Fruit fly (Drosophila melanogaster): ENCODE measurements around the gene CG1677.

CG1677 gene

DNA sequence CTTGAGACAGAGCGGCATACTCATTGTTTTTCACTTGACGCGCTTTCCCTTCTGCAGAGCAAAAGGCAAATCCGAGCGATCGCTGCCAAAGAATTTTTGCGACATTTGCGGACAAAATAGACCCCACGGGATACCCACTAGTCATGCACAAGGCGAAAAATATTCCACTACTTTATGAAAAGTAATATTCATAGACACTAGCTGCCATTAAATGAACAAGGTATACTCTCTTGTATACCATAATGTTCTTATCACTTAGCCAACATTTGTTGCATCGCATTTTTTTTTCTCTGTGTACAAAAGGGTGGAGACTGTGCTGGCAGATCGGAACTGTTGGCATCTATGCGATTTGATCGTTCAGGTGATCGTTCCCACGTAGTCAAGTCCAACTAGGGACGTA lies 93.2 kb downstream of the CG1677 start:
- TF ChIP-seq psq (optimal IDR thresholded peaks at IDR 0.05), result no peak
- no peak for TF ChIP-seq Sin3A (optimal IDR thresholded peaks at IDR 0.05)
- TF ChIP-seq h (optimal IDR thresholded peaks at IDR 0.05), result no peak
- TF ChIP-seq insv (optimal IDR thresholded peaks at IDR 0.05), result no peak
- TF ChIP-seq ttk (optimal IDR thresholded peaks at IDR 0.05), result no peak
- TF ChIP-seq Myc (optimal IDR thresholded peaks at IDR 0.05), result no peak

DNA sequence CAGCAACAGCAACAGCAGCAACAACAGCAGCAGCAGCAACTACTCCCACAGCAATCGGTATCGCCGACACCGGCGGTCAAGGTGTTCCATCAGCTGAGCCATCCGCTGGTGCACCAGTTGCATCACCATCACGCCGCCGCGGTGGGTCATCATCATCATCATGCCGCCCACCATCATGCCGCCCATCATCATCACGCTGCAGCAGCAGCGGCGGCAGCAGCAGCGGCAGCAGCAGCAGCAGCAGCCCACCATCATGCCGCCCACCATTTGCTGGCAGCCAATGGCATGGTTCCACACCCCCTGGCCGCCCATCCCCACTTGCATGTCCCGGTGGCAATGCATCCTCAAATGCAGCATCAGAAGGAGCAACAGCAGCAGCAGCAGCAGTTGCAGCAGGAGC lies 96.8 kb downstream of the CG1677 start:
- TF ChIP-seq h (optimal IDR thresholded peaks at IDR 0.05), result no peak
- TF ChIP-seq insv (optimal IDR thresholded peaks at IDR 0.05), result no peak
- TF ChIP-seq ttk (optimal IDR thresholded peaks at IDR 0.05), result no peak
- TF ChIP-seq Myc (optimal IDR thresholded peaks at IDR 0.05), result no peak
- TF ChIP-seq Sin3A (optimal IDR thresholded peaks at IDR 0.05), result no peak
- TF ChIP-seq psq (optimal IDR thresholded peaks at IDR 0.05), result no peak

DNA sequence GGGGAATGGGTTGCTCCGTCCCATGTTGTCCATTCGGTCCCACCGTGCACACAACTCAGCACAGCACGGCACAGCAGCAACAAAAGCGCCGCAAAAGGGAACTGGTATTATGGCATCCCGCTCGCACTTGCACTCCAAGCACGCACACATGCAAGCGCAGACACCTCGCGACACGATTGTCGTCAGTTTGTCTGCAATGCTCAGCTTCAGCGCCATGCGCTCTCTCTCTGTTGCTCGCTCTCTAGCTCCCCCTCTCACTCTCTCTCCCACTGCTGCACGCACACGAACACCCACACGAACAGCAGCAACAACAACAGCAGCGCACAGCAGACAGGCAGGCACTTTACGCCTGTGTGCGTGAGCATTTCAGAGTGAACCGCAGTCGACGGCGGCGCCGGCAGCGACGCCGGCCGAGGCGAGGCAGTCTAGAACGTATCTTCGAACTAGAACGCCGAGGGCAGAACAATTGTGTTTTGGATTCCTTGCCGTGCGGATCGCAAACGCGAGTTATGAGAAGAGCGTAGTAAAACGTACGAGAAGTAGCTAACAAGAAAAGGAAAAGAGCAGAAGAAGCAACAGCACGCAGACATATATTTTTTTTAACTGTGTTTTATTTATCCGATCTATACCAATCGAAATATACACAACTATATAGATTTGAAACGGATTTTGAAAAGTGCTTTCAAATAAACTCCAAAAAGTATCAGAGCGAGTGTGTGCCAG lies 98.0 kb downstream of the CG1677 start, which contains the start of gene brk:
brk (plus strand) TSS at position 462 of the 723 bp plus-strand sequence.
- TF ChIP-seq psq (optimal IDR thresholded peaks at IDR 0.05), result no peak
- TF ChIP-seq insv (optimal IDR thresholded peaks at IDR 0.05), result no peak
- no peak for TF ChIP-seq ttk (optimal IDR thresholded peaks at IDR 0.05)
- no peak for TF ChIP-seq h (optimal IDR thresholded peaks at IDR 0.05)
- TF ChIP-seq Sin3A (optimal IDR thresholded peaks at IDR 0.05), result no peak
- TF ChIP-seq Myc (optimal IDR thresholded peaks at IDR 0.05), result no peak

DNA sequence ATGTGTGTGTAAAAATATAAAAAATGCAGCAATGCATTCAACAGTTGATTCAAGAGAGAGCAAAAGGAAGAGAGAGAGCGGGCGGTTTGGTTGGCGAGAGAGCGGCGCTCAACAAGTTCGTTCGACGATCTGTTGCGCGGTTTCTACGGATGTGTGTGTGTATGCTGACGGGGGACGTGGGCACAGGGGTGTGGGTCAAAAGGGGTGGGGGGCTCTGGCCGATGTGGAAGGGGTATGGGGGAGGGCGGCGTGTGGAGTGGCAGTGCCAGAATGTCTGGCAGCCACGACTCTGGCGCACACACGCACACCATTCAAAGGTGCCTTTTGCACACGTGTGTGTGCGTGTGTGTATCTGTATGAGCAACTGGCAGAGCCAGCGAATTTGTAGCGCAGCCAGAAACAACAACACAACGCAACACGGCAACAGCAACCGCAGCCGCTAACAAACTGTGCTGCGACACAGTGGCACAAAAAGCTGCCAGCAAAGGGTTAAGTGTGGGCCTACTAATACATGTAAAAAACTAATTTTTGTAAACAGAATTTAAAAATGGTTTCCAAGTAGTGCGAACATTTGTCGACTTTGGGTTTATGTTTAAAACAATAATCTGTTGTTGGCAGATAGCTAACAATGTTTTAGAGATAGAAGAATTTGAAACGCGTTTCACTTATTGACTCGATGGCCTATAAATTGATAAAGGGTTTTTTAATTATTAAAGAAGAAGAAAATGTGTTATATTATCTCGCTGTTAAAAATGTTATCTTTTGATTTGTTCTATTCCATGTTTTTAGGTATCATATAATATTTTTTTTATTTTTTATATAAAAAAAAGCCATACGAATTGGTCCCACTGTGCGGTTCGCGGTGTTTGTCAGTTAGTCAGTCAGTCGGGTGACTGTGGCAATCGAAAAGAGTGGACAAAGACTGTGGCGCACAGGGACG lies 98.8 kb downstream of the CG1677 start:
- no peak for TF ChIP-seq Sin3A (optimal IDR thresholded peaks at IDR 0.05)
- no peak for TF ChIP-seq h (optimal IDR thresholded peaks at IDR 0.05)

DNA sequence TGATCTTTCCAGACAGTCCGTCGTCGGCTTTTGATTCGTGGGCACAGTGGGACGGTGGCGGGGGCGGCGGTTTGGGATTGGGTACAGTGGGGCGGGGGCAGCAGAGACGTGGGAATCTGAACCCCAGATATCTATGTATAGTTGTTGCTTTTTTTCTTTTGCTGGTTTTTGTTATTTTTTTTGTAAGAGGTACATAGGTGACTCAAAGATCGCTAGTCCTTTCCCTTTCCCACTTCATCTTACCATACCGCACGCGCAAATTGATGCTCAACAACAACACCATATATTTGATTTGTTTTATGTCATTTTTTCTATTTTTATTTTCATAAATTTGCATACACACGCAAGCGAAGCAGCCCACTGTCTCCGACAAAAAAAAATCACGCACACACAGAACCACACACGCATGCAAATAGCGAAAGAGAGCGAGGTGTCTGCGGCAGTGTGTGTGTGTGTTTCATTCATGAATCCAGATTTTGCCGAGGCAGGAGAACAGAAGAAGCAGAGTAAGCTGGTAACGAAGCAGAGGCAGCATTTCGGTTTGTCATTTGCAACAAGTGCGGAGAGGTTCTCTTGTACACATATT lies 99.8 kb downstream of the CG1677 start:
- no peak for TF ChIP-seq Myc (optimal IDR thresholded peaks at IDR 0.05)
- no peak for TF ChIP-seq h (optimal IDR thresholded peaks at IDR 0.05)

DNA sequence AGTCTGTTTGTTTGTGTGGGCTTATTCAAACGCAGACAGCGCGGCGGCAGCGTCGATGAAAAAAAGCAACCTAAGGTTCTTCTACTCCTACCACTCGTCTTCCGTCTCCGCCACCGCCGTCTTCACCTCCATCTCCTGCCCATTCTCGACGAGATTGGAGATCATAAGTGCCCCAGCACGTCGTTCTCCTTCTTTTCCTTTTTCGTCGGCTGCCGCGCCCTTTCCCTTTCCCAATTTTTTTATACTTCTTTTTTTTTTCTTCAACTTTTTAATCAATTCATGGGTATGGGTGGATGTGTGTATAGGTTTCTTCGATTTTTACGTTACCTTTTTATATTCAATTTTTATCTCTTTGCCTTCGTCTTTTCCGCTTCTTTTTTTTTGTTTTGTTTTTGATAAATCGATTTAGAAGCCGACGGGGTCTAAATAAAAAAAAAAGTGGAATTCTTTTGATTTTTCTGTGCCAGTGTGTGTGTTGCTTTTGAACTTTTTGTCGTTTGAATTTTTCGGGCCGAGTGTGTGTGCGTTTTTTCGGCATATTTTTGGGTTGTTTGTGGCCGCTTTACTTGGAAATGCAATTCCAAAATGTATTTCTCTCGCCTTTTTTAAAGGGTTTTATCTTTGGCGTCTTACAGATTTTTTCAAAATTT lies 100.7 kb downstream of the CG1677 start:
- no peak for TF ChIP-seq ttk (optimal IDR thresholded peaks at IDR 0.05)
- TF ChIP-seq Myc (optimal IDR thresholded peaks at IDR 0.05), result no peak
- no peak for TF ChIP-seq insv (optimal IDR thresholded peaks at IDR 0.05)
- TF ChIP-seq Sin3A (optimal IDR thresholded peaks at IDR 0.05), result no peak
- no peak for TF ChIP-seq psq (optimal IDR thresholded peaks at IDR 0.05)
- TF ChIP-seq h (optimal IDR thresholded peaks at IDR 0.05), result no peak

DNA sequence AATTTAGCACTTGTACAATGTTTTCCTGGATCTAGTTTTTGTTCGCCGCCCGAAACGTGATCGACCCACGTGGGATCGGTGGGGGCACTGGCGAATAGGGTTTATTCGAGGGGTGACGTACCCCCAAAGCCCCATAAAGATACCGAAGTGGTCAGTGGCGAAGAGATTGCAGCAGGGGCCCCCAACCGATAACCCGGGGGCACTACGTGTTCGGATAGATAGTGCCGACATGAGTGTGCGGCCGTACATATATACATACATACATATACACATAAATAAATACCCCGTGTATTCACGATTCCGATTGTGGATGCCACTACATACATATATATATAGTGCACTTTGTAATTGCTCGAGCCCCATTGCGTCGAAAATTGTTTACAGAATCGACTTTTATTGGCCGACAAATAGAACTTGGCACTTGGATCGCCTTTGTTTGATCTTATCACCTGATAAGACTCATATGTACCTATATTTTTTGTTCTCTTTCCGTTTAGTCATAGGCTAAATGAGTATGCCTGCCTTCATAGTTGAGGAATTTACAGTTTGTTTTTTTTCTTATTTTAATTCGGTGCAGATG lies 101.7 kb downstream of the CG1677 start:
- no peak for TF ChIP-seq h (optimal IDR thresholded peaks at IDR 0.05)
- TF ChIP-seq psq (optimal IDR thresholded peaks at IDR 0.05), result no peak
- no peak for TF ChIP-seq insv (optimal IDR thresholded peaks at IDR 0.05)
- TF ChIP-seq Myc (optimal IDR thresholded peaks at IDR 0.05), result no peak

DNA sequence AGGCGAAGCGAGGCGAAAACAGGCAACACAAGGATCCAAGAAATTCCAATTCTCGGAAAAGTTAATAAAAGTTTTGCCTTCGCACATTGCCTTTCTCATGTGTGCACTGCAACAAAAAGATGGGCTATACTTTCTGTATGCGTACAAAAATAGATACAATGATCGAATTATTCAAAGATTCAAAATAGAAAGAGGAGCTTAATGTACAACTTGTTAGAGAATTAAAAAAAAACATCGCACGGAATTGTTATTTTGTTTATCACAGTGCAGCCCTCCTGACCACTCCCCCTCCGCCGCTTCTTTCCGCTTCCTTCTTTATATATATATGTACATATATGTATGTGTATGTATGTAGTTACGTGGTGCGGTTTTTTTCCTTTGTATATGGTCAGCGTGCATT lies 103.3 kb downstream of the CG1677 start:
- no peak for TF ChIP-seq insv (optimal IDR thresholded peaks at IDR 0.05)
- no peak for TF ChIP-seq h (optimal IDR thresholded peaks at IDR 0.05)
- TF ChIP-seq Myc (optimal IDR thresholded peaks at IDR 0.05), result no peak
- TF ChIP-seq ttk (optimal IDR thresholded peaks at IDR 0.05), result no peak
- TF ChIP-seq psq (optimal IDR thresholded peaks at IDR 0.05), result no peak
- TF ChIP-seq Sin3A (optimal IDR thresholded peaks at IDR 0.05), result no peak

DNA sequence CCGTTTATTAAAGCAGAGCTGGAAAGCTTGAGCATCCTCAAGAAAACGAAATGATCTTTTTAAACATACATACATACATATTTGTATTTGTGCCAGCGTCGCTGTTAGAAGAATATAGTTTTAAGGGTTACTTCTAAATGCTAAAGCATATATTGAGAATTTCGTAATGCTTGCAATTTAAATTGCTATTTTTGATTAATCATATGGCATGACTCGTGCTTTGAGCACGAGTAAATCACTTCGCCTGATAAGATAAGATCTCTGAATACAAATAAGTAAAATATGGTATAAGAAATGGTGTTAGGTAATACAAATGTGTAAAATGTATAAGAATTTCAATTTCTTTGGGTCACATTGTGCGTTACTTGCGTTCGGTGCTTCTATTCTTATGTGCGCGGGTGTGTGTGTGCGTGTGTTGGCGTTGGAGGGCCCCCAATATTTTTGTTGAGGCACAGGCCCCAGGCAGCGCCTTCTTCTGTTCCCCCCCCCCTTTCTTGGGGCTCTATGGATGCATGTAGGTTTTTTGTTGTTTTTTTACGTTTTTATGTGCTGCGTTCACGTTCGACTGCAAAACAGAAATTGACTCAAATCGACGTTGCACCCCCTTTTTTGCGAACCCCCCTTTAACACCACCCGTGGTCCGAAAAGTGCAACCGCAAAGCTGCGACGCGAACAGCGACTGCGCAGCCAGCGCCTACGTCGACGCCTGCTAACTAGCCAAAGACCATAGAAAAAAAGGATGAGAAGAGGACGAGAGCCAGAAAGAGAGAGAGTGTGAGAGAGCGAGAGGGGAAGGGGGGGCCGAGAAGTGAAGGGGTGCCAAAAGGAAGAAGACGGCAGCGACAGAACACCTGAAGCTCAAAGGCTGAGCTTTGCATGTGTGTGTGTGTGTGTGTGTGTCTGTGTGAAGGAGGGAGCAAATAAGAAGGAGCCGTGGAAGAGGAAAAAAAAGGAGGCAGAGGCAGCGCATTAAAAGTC lies 104.0 kb downstream of the CG1677 start:
- no peak for TF ChIP-seq psq (optimal IDR thresholded peaks at IDR 0.05)
- TF ChIP-seq h (optimal IDR thresholded peaks at IDR 0.05), result no peak
- TF ChIP-seq Sin3A (optimal IDR thresholded peaks at IDR 0.05), result no peak
- TF ChIP-seq Myc (optimal IDR thresholded peaks at IDR 0.05), result no peak
- no peak for TF ChIP-seq ttk (optimal IDR thresholded peaks at IDR 0.05)
- no peak for TF ChIP-seq insv (optimal IDR thresholded peaks at IDR 0.05)

DNA sequence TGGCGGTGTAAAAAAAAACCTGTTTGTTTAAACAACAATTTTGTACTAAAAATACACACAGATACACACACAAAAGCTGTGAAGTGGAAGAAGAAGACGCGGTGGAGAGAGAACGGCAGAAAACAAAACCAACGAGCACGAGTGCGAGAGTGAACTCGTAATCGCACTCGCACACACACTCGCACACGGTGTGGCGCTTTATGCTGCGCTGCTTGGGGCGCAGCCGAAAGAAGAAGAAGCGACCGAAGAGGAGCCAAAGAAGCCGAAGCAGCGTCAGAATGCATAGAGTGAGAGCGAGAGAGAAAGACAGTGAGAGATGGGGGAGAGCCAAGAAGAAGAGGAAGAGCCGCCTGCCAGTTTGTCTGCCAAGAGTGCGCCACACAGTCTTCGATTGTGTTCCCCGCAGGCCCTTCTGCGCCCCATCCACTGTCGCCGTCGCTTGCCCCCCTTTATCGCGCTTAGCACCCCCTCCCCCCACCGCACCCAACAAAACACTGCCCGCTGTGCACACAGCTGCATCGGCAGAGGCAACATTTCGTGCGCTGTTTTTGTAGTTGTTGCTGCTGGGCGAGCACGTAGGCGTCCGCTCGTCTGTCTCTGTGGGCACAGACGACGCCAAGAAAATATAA lies 104.8 kb downstream of the CG1677 start:
- no peak for TF ChIP-seq psq (optimal IDR thresholded peaks at IDR 0.05)
- no peak for TF ChIP-seq h (optimal IDR thresholded peaks at IDR 0.05)
- TF ChIP-seq ttk (optimal IDR thresholded peaks at IDR 0.05), result no peak
- no peak for TF ChIP-seq Myc (optimal IDR thresholded peaks at IDR 0.05)
- TF ChIP-seq Sin3A (optimal IDR thresholded peaks at IDR 0.05), result no peak
- TF ChIP-seq insv (optimal IDR thresholded peaks at IDR 0.05), result no peak

Data from Kc167 (cell line).